Worm (Caenorhabditis elegans): ENCODE data around the gene faah-1.

ce11 chrIV:8146283-8146682 lies 12.9 kb upstream of the faah-1 start:
- TF ChIP-seq unc-62 (GFP tag; optimal IDR thresholded peaks at IDR 0.05) (no peak), unc-120 (tag; optimal IDR thresholded peaks at IDR 0.05; ENCODE audit: poor library complexity, severe bottlenecking) (no peak)

All from whole organism, mixed stage, embryonic.